Worm (Caenorhabditis elegans) whole organism, L2 larva: ENCODE measurements around the gene C04G6.4.

Experiments
- ceh-16 ChIP-seq: fragments of 150-350 bp; optimal IDR thresholded peaks from 2 replicates; lab custom pipeline; 2014; ENCODE audit warnings: missing biosample characterization, missing genetic modification characterization
- egl-27 ChIP-seq: sonication (generic microtip); optimal IDR thresholded peaks from 3 replicates; lab custom pipeline; 2017; ENCODE audit warnings: missing biosample characterization, missing genetic modification reagents, missing genetic modification characterization
- nhr-11 ChIP-seq: fragments of 150-350 bp; optimal IDR thresholded peaks from 2 replicates; lab custom pipeline; 2014; ENCODE audit warnings: missing biosample characterization, missing genetic modification characterization
- nhr-237 ChIP-seq: fragments of 150-350 bp; optimal IDR thresholded peaks from 2 replicates; lab custom pipeline; 2014; ENCODE audit warnings: missing biosample characterization, missing genetic modification characterization
- nhr-25 ChIP-seq: fragments of 150-350 bp; sonication (generic microtip); optimal IDR thresholded peaks from 3 replicates; lab custom pipeline; 2014; ENCODE audit warnings: missing biosample characterization, missing genetic modification characterization
- nhr-77 ChIP-seq: fragments of 150-350 bp; optimal IDR thresholded peaks from 2 replicates; lab custom pipeline; 2014; ENCODE audit warnings: missing biosample characterization, missing genetic modification characterization
- skn-1 ChIP-seq: sonication (generic microtip); optimal IDR thresholded peaks from 2 replicates; lab custom pipeline; 2017; ENCODE audit warnings: missing biosample characterization, missing genetic modification characterization

DNA sequence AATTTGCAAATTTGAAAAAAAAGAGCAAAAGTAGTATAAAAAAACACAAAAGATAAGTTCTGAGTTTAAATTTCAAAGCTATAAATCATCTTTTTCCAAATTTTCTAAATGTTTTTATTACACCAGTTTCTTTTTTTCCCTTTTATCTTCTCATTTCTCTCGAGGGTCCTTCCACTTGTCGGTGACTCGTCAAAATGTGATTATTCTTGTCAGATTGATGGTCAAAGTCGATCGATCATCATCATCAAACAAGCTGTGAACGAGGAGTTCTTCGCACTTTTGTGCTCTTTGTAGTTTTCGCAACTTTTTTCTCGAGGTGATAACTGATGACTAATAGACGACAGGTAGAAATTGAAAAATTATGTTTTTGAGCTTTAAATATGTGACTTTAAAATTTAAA, 37.4 kb upstream of the C04G6.4 start:
- TF ChIP-seq nhr-11 (tag; lab: Kevin White, UChicago) (no peak), skn-1 (tag; lab: Kevin White, UChicago) (no peak), nhr-25 (tag; lab: Kevin White, UChicago) (no peak), nhr-237 (tag; lab: Kevin White, UChicago) (no peak), egl-27 (tag; lab: Kevin White, UChicago) (no peak), ceh-16 (tag; lab: Kevin White, UChicago) (no peak), nhr-77 (no peak)
